Worm (Caenorhabditis elegans) whole organism, young adult: Measurements from ENCODE around the gene str-102.

Experiments
- B0261.1 ChIP-seq: sonication (generic microtip); optimal IDR thresholded peaks from 2 replicates; lab custom pipeline; 2016; ENCODE audit warnings: mild to moderate bottlenecking, missing genetic modification characterization, moderate library complexity, missing compliant biosample characterization
- K11D2.4 ChIP-seq: fragments of 200-800 bp; sonication (Bioruptor generic); IDR thresholded peaks from 2 replicates; pipeline ENCODE4 v1.3.6; 2022; ENCODE audit warnings: missing genetic modification reagents, missing genetic modification characterization, missing compliant biosample characterization
- egl-44 ChIP-seq: fragments of 200-800 bp; sonication (Bioruptor generic); IDR thresholded peaks from 2 replicates; pipeline ENCODE4 v1.3.6; 2022; ENCODE audit warnings: missing genetic modification reagents, missing genetic modification characterization, missing compliant biosample characterization
- hrde-1 ChIP-seq: sonication (generic microtip); optimal IDR thresholded peaks from 2 replicates; lab custom pipeline; 2016; ENCODE audit warnings: missing genetic modification characterization, mild to moderate bottlenecking, missing compliant biosample characterization, moderate library complexity, missing genotype, missing genetic modification reagents, borderline replicate concordance
- madf-8 ChIP-seq: fragments of 200-800 bp; sonication (Bioruptor generic); conservative IDR thresholded peaks from 2 replicates; pipeline ENCODE4 v1.3.6; 2022; ENCODE audit warnings: missing genetic modification reagents, missing genetic modification characterization, missing compliant biosample characterization
- nhr-27 ChIP-seq: fragments of 200-800 bp; sonication (Bioruptor generic); optimal IDR thresholded peaks from 2 replicates; lab custom pipeline; 2018; ENCODE audit warnings: mild to moderate bottlenecking, missing genetic modification characterization, moderate library complexity, missing compliant biosample characterization
- pha-4 ChIP-seq: fragments of 150-350 bp; sonication (generic microtip); optimal IDR thresholded peaks from 2 replicates; lab custom pipeline; 2014; ENCODE audit warnings: missing biosample characterization, missing genetic modification reagents, missing genetic modification characterization
- snpc-4 ChIP-seq, 5 experiments: fragments of 150-350 bp in 1 of 5; sonication (generic microtip) in 4 of 5; optimal IDR thresholded peaks; 2 replicates each; lab custom pipeline; 2014 to 2018; ENCODE audit warnings: missing genetic modification characterization in 5 of 5, missing biosample characterization in 3 of 5, antibody characterized with exemption in 2 of 5, mild to moderate bottlenecking in 2 of 5, missing compliant biosample characterization in 2 of 5, missing genotype in 2 of 5, moderate library complexity in 2 of 5, missing genetic modification reagents in 1 of 5
- ztf-28 ChIP-seq: fragments of 200-800 bp; sonication (Bioruptor generic); IDR thresholded peaks from 2 replicates; pipeline ENCODE4 v1.3.6; 2022; ENCODE audit warnings: missing genetic modification reagents, missing genetic modification characterization, missing compliant biosample characterization

- TF ChIP-seq ztf-28 (GFP tag; lab: Robert Waterston, UW) (no peak), egl-44 (GFP tag; lab: Robert Waterston, UW) (no peak), nhr-27 (no peak), hrde-1 (tag; lab: Kevin White, UChicago) (no peak), snpc-4 (GFP tag; optimal IDR thresholded peaks at IDR 0.05; lab: Kevin White, UChicago) (no peak), snpc-4 (tag; optimal IDR thresholded peaks at IDR 0.05; lab: Kevin White, UChicago) (no peak), pha-4 (tag; lab: Kevin White, UChicago) (no peak), K11D2.4 (GFP tag; lab: Robert Waterston, UW) (no peak), madf-8 (no peak), B0261.1 (no peak)
Measured at ce11 chrV:15380857-15381256, 4.0 kb upstream of the str-102 start, which contains the start of gene dhs-23.
